Worm (Caenorhabditis elegans): ENCODE measurements around the gene ndub-6.

DNA sequence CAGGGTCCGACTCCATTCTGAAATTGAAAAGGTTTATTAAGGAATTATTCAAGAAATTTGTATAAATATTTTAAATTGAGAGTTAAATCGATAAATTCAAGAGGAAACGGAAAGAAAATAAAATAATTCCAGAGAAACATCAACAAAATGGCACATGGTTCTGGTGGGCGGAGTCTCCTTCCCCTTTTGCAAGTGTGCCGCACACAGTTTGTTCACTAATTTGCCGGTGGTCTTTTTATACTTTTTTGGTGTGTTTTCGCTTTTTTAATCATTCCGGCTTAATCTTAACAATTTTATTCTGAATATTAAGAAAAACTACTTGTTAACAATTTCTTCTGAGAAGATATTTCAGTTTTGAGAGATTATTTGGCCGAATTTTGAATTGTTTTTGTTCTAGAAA, 47.3 kb upstream of the ndub-6 start, which contains the start of the genes ragc-1 and Y24F12A.1:
- TF ChIP-seq skn-1 (tag; optimal IDR thresholded peaks at IDR 0.05) (peak; percentile 30), dmd-4 (tag; optimal IDR thresholded peaks at IDR 0.05) (no peak), nhr-237 (tag; optimal IDR thresholded peaks at IDR 0.05) (no peak), mdl-1 (tag; optimal IDR thresholded peaks at IDR 0.05) (no peak), elt-1 (tag; optimal IDR thresholded peaks at IDR 0.05) (no peak), unc-62 (GFP tag; optimal IDR thresholded peaks at IDR 0.05) (no peak), zag-1 (tag; optimal IDR thresholded peaks at IDR 0.05) (no peak), nhr-25 (tag; optimal IDR thresholded peaks at IDR 0.05) (peak; percentile 51), ztf-11 (tag; optimal IDR thresholded peaks at IDR 0.05) (no peak), aly-2 (tag; optimal IDR thresholded peaks at IDR 0.05) (no peak), lin-39 (tag; optimal IDR thresholded peaks at IDR 0.05) (no peak), ceh-16 (tag; optimal IDR thresholded peaks at IDR 0.05) (no peak)
